Fruit fly (Drosophila melanogaster) whole organism, pupa: ENCODE results near the gene CG46308.

Source experiments
- CG10348 ChIP-seq: fragments of 200-800 bp; sonication (Bioruptor generic); IDR thresholded peaks from 2 replicates; pipeline ENCODE4 v1.3.6; 2022; ENCODE audit warnings: missing biosample characterization, missing genetic modification characterization
- CG12605 ChIP-seq: fragments of 200-800 bp; sonication (Bioruptor generic); IDR thresholded peaks from 2 replicates; pipeline ENCODE4 v1.3.6; 2022; ENCODE audit warnings: missing biosample characterization, missing genetic modification characterization
- CG13204 ChIP-seq: fragments of 200-800 bp; sonication (Bioruptor generic); optimal IDR thresholded peaks from 2 replicates; lab custom pipeline; 2018; ENCODE audit warnings: missing biosample characterization, mild to moderate bottlenecking, missing genetic modification characterization, moderate library complexity
- CG14655 ChIP-seq: fragments of 200-800 bp; sonication (Bioruptor generic); optimal IDR thresholded peaks from 3 replicates; lab custom pipeline; 2017; ENCODE audit warnings: mild to moderate bottlenecking, missing biosample characterization, missing genetic modification reagents, missing genetic modification characterization
- CG15710 ChIP-seq: fragments of 200-800 bp; sonication (Bioruptor generic); optimal IDR thresholded peaks from 2 replicates; lab custom pipeline; 2018; ENCODE audit warnings: missing biosample characterization, mild to moderate bottlenecking, missing genetic modification characterization, moderate library complexity
- CG17806 ChIP-seq: fragments of 200-800 bp; sonication (Bioruptor generic); optimal IDR thresholded peaks from 2 replicates; lab custom pipeline; 2018; ENCODE audit warnings: missing biosample characterization, mild to moderate bottlenecking, missing genetic modification characterization, moderate library complexity
- CG32121 ChIP-seq: fragments of 200-800 bp; sonication (Bioruptor generic); IDR thresholded peaks from 2 replicates; pipeline ENCODE4 v1.3.6; 2022; ENCODE audit warnings: missing biosample characterization, missing genetic modification characterization
- CG34367 ChIP-seq: fragments of 200-800 bp; sonication (Bioruptor generic); optimal IDR thresholded peaks from 2 replicates; lab custom pipeline; 2018; ENCODE audit warnings: missing biosample characterization, mild to moderate bottlenecking, missing genetic modification characterization
- CG4496 ChIP-seq: fragments of 200-800 bp; sonication (Bioruptor generic); IDR thresholded peaks from 3 replicates; pipeline ENCODE4 v1.3.6; 2022; ENCODE audit warnings: missing biosample characterization, missing genetic modification characterization
- CG8159 ChIP-seq: fragments of 200-800 bp; sonication (Bioruptor generic); optimal IDR thresholded peaks from 3 replicates; lab custom pipeline; 2018; ENCODE audit warnings: missing biosample characterization, mild to moderate bottlenecking, missing genetic modification characterization, moderate library complexity
- CG8301 ChIP-seq: fragments of 200-800 bp; sonication (Bioruptor generic); optimal IDR thresholded peaks from 2 replicates; lab custom pipeline; 2018; ENCODE audit warnings: missing biosample characterization, mild to moderate bottlenecking, missing genetic modification characterization
- CG9948 ChIP-seq: fragments of 200-800 bp; sonication (Bioruptor generic); optimal IDR thresholded peaks from 2 replicates; lab custom pipeline; 2018; ENCODE audit warnings: missing biosample characterization, mild to moderate bottlenecking, missing genetic modification characterization, moderate library complexity
- D1 ChIP-seq: fragments of 200-800 bp; sonication (Bioruptor generic); optimal IDR thresholded peaks from 2 replicates; lab custom pipeline; 2018; ENCODE audit warnings: missing biosample characterization, mild to moderate bottlenecking, missing genetic modification characterization, moderate library complexity
- EcR ChIP-seq: fragments of 200-800 bp; sonication (Bioruptor generic); optimal IDR thresholded peaks from 3 replicates; lab custom pipeline; 2019; ENCODE audit warnings: missing biosample characterization, missing genetic modification characterization, mild to moderate bottlenecking, moderate library complexity, missing genetic modification reagents
- Ets98B ChIP-seq: fragments of 200-800 bp; sonication (Bioruptor generic); IDR thresholded peaks from 2 replicates; pipeline ENCODE4 v1.3.6; 2022; ENCODE audit warnings: missing biosample characterization, missing genetic modification characterization
- Pif1A ChIP-seq: fragments of 200-800 bp; sonication (Bioruptor generic); optimal IDR thresholded peaks from 3 replicates; lab custom pipeline; 2016; ENCODE audit warnings: missing biosample characterization, missing genetic modification characterization
- Pif1B ChIP-seq: fragments of 200-800 bp; sonication (Bioruptor generic); optimal IDR thresholded peaks from 3 replicates; lab custom pipeline; 2016; ENCODE audit warnings: missing biosample characterization, missing genetic modification characterization
- Snoo ChIP-seq: fragments of 200-800 bp; sonication (Bioruptor generic); optimal IDR thresholded peaks from 3 replicates; lab custom pipeline; 2017; ENCODE audit warnings: missing biosample characterization, mild to moderate bottlenecking, missing genetic modification characterization, inconsistent platforms
- fd96Ca ChIP-seq: fragments of 200-800 bp; sonication (Bioruptor generic); IDR thresholded peaks from 3 replicates; pipeline ENCODE4 v1.3.6; 2022; ENCODE audit warnings: missing biosample characterization, missing genetic modification characterization
- gl ChIP-seq: fragments of 200-800 bp; sonication (Bioruptor generic); optimal IDR thresholded peaks from 2 replicates; lab custom pipeline; 2018; ENCODE audit warnings: missing biosample characterization, mild to moderate bottlenecking, missing genetic modification characterization
- rn ChIP-seq: fragments of 200-800 bp; sonication (Bioruptor generic); IDR thresholded peaks from 2 replicates; pipeline ENCODE4 v1.3.6; 2022; ENCODE audit warnings: missing biosample characterization, missing genetic modification characterization

Gene CG46308

dm6 chr2L:13545678-13546077 lies 84.1 kb downstream of the CG46308 start:
- TF ChIP-seq D1 (tag; lab: Kevin White, UChicago) (peak; percentile 52), Pif1B (GFP tag; lab: Kevin White, UChicago) (peak; percentile 65), CG8301 (peak; percentile 34), CG8159 (tag; lab: Kevin White, UChicago) (peak; percentile 79), Pif1A (peak; percentile 59), CG13204 (GFP tag; lab: Kevin White, UChicago) (peak; percentile 96), Snoo (tag; lab: Kevin White, UChicago) (no peak), CG17806 (tag; lab: Kevin White, UChicago) (peak; percentile 74), CG9948 (tag; lab: Kevin White, UChicago) (peak; percentile 67), gl (tag; lab: Kevin White, UChicago) (peak; percentile 95), Ets98B (GFP tag; lab: Robert Waterston, UW) (peak; percentile 79), CG15710 (tag; lab: Kevin White, UChicago) (peak; percentile 88), rn (GFP tag; lab: Robert Waterston, UW) (peak; percentile 3; the same call in 1 of the 2 replicates), CG10348 (GFP tag; lab: Robert Waterston, UW) (no peak), CG32121 (GFP tag; lab: Robert Waterston, UW) (peak; percentile 67; the same call in 1 of the 2 replicates), fd96Ca (GFP tag; lab: Robert Waterston, UW) (peak; percentile 59; the same call in 2 of the 3 replicates), CG34367 (tag; lab: Kevin White, UChicago) (peak; percentile 85), EcR (GFP tag; lab: Kevin White, UChicago) (peak; percentile 66), CG12605 (peak; percentile 89), CG4496 (GFP tag; lab: Robert Waterston, UW) (peak; percentile 82), CG14655 (GFP tag; lab: Kevin White, UChicago) (peak; percentile 56)

dm6 chr2L:13547738-13548726 lies 86.5 kb downstream of the CG46308 start:
- TF ChIP-seq CG13204 (GFP tag; lab: Kevin White, UChicago), result peak; percentile 91
- peak; percentile 70 for TF ChIP-seq Snoo (tag; lab: Kevin White, UChicago)
- TF ChIP-seq CG8159 (tag; lab: Kevin White, UChicago), result peak; percentile 82
- peak; percentile 59 for TF ChIP-seq Pif1B (GFP tag; lab: Kevin White, UChicago)
- TF ChIP-seq CG17806 (tag; lab: Kevin White, UChicago), result peak; percentile 63
- peak; percentile 68 for TF ChIP-seq CG8301
- peak; percentile 78 for TF ChIP-seq CG9948 (tag; lab: Kevin White, UChicago)
- no peak for TF ChIP-seq CG32121 (GFP tag; lab: Robert Waterston, UW)
- no peak for TF ChIP-seq D1 (tag; lab: Kevin White, UChicago)
- TF ChIP-seq CG12605, result no peak
- TF ChIP-seq CG4496 (GFP tag; lab: Robert Waterston, UW), result peak; percentile 59
- no peak for TF ChIP-seq gl (tag; lab: Kevin White, UChicago)
- TF ChIP-seq fd96Ca (GFP tag; lab: Robert Waterston, UW), result peak; percentile 5; the same call in 1 of the 3 replicates
- peak; percentile 85 for TF ChIP-seq CG14655 (GFP tag; lab: Kevin White, UChicago)
- TF ChIP-seq Pif1A, result peak; percentile 79
- TF ChIP-seq CG15710 (tag; lab: Kevin White, UChicago), result peak; percentile 80
- TF ChIP-seq CG34367 (tag; lab: Kevin White, UChicago), result peak; percentile 65
- TF ChIP-seq Ets98B (GFP tag; lab: Robert Waterston, UW), result no peak; the same call in 1 of the 2 replicates
- no peak for TF ChIP-seq EcR (GFP tag; lab: Kevin White, UChicago)
- TF ChIP-seq rn (GFP tag; lab: Robert Waterston, UW), result 0 out of 2 replicates have a peak, but pooled peaks have one; percentile 4
- no peak for TF ChIP-seq CG10348 (GFP tag; lab: Robert Waterston, UW)
- TF ChIP-seq, all 21 proteins: peak for 14

- peak; percentile 44 for TF ChIP-seq CG34367 (tag; lab: Kevin White, UChicago)
- TF ChIP-seq fd96Ca (GFP tag; lab: Robert Waterston, UW), result no peak; the same call in 2 of the 3 replicates
- no peak for TF ChIP-seq Pif1B (GFP tag; lab: Kevin White, UChicago)
- peak; percentile 43 for TF ChIP-seq CG8301
- TF ChIP-seq CG9948 (tag; lab: Kevin White, UChicago), result peak; percentile 20
- TF ChIP-seq Ets98B (GFP tag; lab: Robert Waterston, UW), result peak; percentile 64; the same call in 1 of the 2 replicates
- peak; percentile 74 for TF ChIP-seq D1 (tag; lab: Kevin White, UChicago)
- TF ChIP-seq CG14655 (GFP tag; lab: Kevin White, UChicago), result peak; percentile 59
- peak; percentile 53 for TF ChIP-seq Pif1A
- peak; percentile 61 for TF ChIP-seq CG15710 (tag; lab: Kevin White, UChicago)
- TF ChIP-seq EcR (GFP tag; lab: Kevin White, UChicago), result peak; percentile 38
- TF ChIP-seq CG12605, result peak; percentile 40; the same call in 1 of the 2 replicates
- TF ChIP-seq Snoo (tag; lab: Kevin White, UChicago), result peak; percentile 16
- peak; percentile 72 for TF ChIP-seq gl (tag; lab: Kevin White, UChicago)
- TF ChIP-seq CG13204 (GFP tag; lab: Kevin White, UChicago), result peak; percentile 46
- peak; percentile 27 for TF ChIP-seq CG8159 (tag; lab: Kevin White, UChicago)
- TF ChIP-seq CG17806 (tag; lab: Kevin White, UChicago), result peak; percentile 27
- peak; percentile 35 for TF ChIP-seq CG4496 (GFP tag; lab: Robert Waterston, UW)
- no peak for TF ChIP-seq CG10348 (GFP tag; lab: Robert Waterston, UW)
- no peak for TF ChIP-seq rn (GFP tag; lab: Robert Waterston, UW)
- peak; percentile 61 for TF ChIP-seq CG32121 (GFP tag; lab: Robert Waterston, UW)
These were observed 87.5 kb downstream of the CG46308 start, which contains the start of gene B4 for dm6 chr2L:13548786-13549780. B4 (minus strand) TSS chr2L:13549328.
